Fruit fly (Drosophila melanogaster) whole organism, pupa: Measurements from ENCODE around the gene Chrac-16.

Source experiments
- CG10348 ChIP-seq: fragments of 200-800 bp; sonication (Bioruptor generic); IDR thresholded peaks from 2 replicates; pipeline ENCODE4 v1.3.6; 2022; ENCODE audit warnings: missing biosample characterization, missing genetic modification characterization
- CG12605 ChIP-seq: fragments of 200-800 bp; sonication (Bioruptor generic); IDR thresholded peaks from 2 replicates; pipeline ENCODE4 v1.3.6; 2022; ENCODE audit warnings: missing biosample characterization, missing genetic modification characterization
- CG13204 ChIP-seq: fragments of 200-800 bp; sonication (Bioruptor generic); optimal IDR thresholded peaks from 2 replicates; lab custom pipeline; 2018; ENCODE audit warnings: missing biosample characterization, mild to moderate bottlenecking, missing genetic modification characterization, moderate library complexity
- CG14655 ChIP-seq: fragments of 200-800 bp; sonication (Bioruptor generic); optimal IDR thresholded peaks from 3 replicates; lab custom pipeline; 2017; ENCODE audit warnings: mild to moderate bottlenecking, missing biosample characterization, missing genetic modification reagents, missing genetic modification characterization
- CG15710 ChIP-seq: fragments of 200-800 bp; sonication (Bioruptor generic); optimal IDR thresholded peaks from 2 replicates; lab custom pipeline; 2018; ENCODE audit warnings: missing biosample characterization, mild to moderate bottlenecking, missing genetic modification characterization, moderate library complexity
- CG17806 ChIP-seq: fragments of 200-800 bp; sonication (Bioruptor generic); optimal IDR thresholded peaks from 2 replicates; lab custom pipeline; 2018; ENCODE audit warnings: missing biosample characterization, mild to moderate bottlenecking, missing genetic modification characterization, moderate library complexity
- CG32121 ChIP-seq: fragments of 200-800 bp; sonication (Bioruptor generic); IDR thresholded peaks from 2 replicates; pipeline ENCODE4 v1.3.6; 2022; ENCODE audit warnings: missing biosample characterization, missing genetic modification characterization
- CG34367 ChIP-seq: fragments of 200-800 bp; sonication (Bioruptor generic); optimal IDR thresholded peaks from 2 replicates; lab custom pipeline; 2018; ENCODE audit warnings: missing biosample characterization, mild to moderate bottlenecking, missing genetic modification characterization
- CG4496 ChIP-seq: fragments of 200-800 bp; sonication (Bioruptor generic); IDR thresholded peaks from 3 replicates; pipeline ENCODE4 v1.3.6; 2022; ENCODE audit warnings: missing biosample characterization, missing genetic modification characterization
- CG8159 ChIP-seq: fragments of 200-800 bp; sonication (Bioruptor generic); optimal IDR thresholded peaks from 3 replicates; lab custom pipeline; 2018; ENCODE audit warnings: missing biosample characterization, mild to moderate bottlenecking, missing genetic modification characterization, moderate library complexity
- CG8301 ChIP-seq: fragments of 200-800 bp; sonication (Bioruptor generic); optimal IDR thresholded peaks from 2 replicates; lab custom pipeline; 2018; ENCODE audit warnings: missing biosample characterization, mild to moderate bottlenecking, missing genetic modification characterization
- CG9948 ChIP-seq: fragments of 200-800 bp; sonication (Bioruptor generic); optimal IDR thresholded peaks from 2 replicates; lab custom pipeline; 2018; ENCODE audit warnings: missing biosample characterization, mild to moderate bottlenecking, missing genetic modification characterization, moderate library complexity
- D1 ChIP-seq: fragments of 200-800 bp; sonication (Bioruptor generic); optimal IDR thresholded peaks from 2 replicates; lab custom pipeline; 2018; ENCODE audit warnings: missing biosample characterization, mild to moderate bottlenecking, missing genetic modification characterization, moderate library complexity
- EcR ChIP-seq: fragments of 200-800 bp; sonication (Bioruptor generic); optimal IDR thresholded peaks from 3 replicates; lab custom pipeline; 2019; ENCODE audit warnings: missing biosample characterization, missing genetic modification characterization, mild to moderate bottlenecking, moderate library complexity, missing genetic modification reagents
- Ets98B ChIP-seq: fragments of 200-800 bp; sonication (Bioruptor generic); IDR thresholded peaks from 2 replicates; pipeline ENCODE4 v1.3.6; 2022; ENCODE audit warnings: missing biosample characterization, missing genetic modification characterization
- Pif1A ChIP-seq: fragments of 200-800 bp; sonication (Bioruptor generic); optimal IDR thresholded peaks from 3 replicates; lab custom pipeline; 2016; ENCODE audit warnings: missing biosample characterization, missing genetic modification characterization
- Pif1B ChIP-seq: fragments of 200-800 bp; sonication (Bioruptor generic); optimal IDR thresholded peaks from 3 replicates; lab custom pipeline; 2016; ENCODE audit warnings: missing biosample characterization, missing genetic modification characterization
- Snoo ChIP-seq: fragments of 200-800 bp; sonication (Bioruptor generic); optimal IDR thresholded peaks from 3 replicates; lab custom pipeline; 2017; ENCODE audit warnings: missing biosample characterization, mild to moderate bottlenecking, missing genetic modification characterization, inconsistent platforms
- fd96Ca ChIP-seq: fragments of 200-800 bp; sonication (Bioruptor generic); IDR thresholded peaks from 3 replicates; pipeline ENCODE4 v1.3.6; 2022; ENCODE audit warnings: missing biosample characterization, missing genetic modification characterization
- gl ChIP-seq: fragments of 200-800 bp; sonication (Bioruptor generic); optimal IDR thresholded peaks from 2 replicates; lab custom pipeline; 2018; ENCODE audit warnings: missing biosample characterization, mild to moderate bottlenecking, missing genetic modification characterization
- rn ChIP-seq: fragments of 200-800 bp; sonication (Bioruptor generic); IDR thresholded peaks from 2 replicates; pipeline ENCODE4 v1.3.6; 2022; ENCODE audit warnings: missing biosample characterization, missing genetic modification characterization

The Chrac-16 gene

DNA sequence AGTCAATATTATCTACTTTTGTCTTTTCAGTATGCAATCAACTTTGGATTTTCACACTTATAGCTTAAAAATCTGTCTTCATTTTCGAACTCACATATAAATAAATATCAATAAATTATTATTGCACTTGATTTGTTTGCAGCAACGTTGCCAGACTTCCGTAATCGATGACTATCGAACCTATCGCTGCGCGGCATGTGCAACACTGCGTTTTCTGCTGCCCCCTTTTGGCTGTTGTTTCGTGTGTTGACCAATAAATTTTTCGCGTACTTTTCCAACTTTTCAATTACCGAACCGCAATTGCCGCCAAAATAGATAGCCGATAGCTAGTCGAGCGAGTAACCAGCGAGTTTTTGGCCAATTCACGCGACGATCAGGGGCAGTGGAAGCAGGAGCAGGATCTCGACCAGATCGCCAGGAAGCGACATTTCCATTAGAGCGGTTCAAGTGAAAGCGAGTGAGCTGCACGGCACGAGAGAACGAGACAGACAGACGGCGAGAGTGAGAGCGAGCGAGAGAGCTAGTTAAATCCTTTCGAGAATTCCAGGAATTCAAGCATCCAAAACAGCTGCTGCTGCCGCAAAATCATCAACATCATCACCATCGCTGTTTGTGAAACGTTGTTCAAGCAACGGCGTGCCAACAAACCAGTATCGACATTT is 810 bp upstream of the Chrac-16 start, which contains the start of gene Lsm12a:
Lsm12a (plus strand) TSS at position 201 of the 662 bp plus-strand sequence.
- TF ChIP-seq gl (tag; lab: Kevin White, UChicago) (no peak), CG14655 (no peak), EcR (GFP tag; lab: Kevin White, UChicago) (no peak), CG34367 (tag; lab: Kevin White, UChicago) (no peak), CG9948 (tag; lab: Kevin White, UChicago) (no peak), fd96Ca (GFP tag; lab: Robert Waterston, UW) (no peak), CG32121 (no peak), CG8159 (tag; lab: Kevin White, UChicago) (no peak), Snoo (tag; lab: Kevin White, UChicago) (no peak), CG8301 (tag; lab: Kevin White, UChicago) (no peak), CG4496 (GFP tag; lab: Robert Waterston, UW) (no peak)

DNA sequence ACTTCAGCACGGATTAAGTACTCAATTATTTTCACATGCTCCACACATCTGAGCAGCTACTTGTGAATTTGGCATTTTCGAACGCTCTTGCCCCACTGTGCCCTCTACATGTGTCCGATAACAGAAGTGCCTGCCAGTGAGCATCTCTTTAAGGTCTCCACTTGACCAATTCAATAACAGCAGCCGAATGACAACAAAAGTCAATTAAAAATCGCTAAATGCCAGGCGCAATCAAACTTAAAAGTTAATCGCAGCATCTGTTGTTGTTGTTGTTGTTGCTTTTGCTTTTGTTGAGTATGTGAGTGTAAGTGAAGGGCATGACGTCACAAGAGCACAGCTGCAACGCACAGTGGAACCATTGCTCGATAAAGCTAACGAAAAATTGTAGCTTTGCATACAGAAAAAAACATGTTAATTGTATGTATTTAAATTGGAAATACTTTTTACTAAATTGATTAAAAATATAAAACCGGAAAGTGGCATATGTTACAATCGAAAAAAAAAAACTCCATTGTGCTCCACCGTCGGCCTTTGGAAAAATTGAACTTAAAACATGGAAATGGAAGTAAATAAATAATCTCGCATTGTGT is 2.9 kb downstream of the Chrac-16 start:
- TF ChIP-seq Ets98B (peak; percentile 63), rn (GFP tag; lab: Robert Waterston, UW) (no peak), CG4496 (GFP tag; lab: Robert Waterston, UW) (0 out of 3 replicates have a peak, but pooled peaks have one; percentile 30), CG14655 (no peak), D1 (tag; lab: Kevin White, UChicago) (no peak), fd96Ca (GFP tag; lab: Robert Waterston, UW) (no peak), gl (tag; lab: Kevin White, UChicago) (peak; percentile 35), Pif1B (peak; percentile 77), CG8159 (tag; lab: Kevin White, UChicago) (peak; percentile 64), CG10348 (GFP tag; lab: Robert Waterston, UW) (no peak), CG32121 (peak; percentile 48), CG15710 (tag; lab: Kevin White, UChicago) (peak; percentile 45), CG9948 (tag; lab: Kevin White, UChicago) (peak; percentile 28), EcR (GFP tag; lab: Kevin White, UChicago) (peak; percentile 69), CG8301 (tag; lab: Kevin White, UChicago) (peak; percentile 20), Pif1A (GFP tag; lab: Kevin White, UChicago) (peak; percentile 70), CG12605 (GFP tag; lab: Robert Waterston, UW) (peak; percentile 52; the same call in 1 of the 2 replicates), CG17806 (tag; lab: Kevin White, UChicago) (peak; percentile 55), CG34367 (tag; lab: Kevin White, UChicago) (peak; percentile 37), CG13204 (GFP tag; lab: Kevin White, UChicago) (no peak), Snoo (tag; lab: Kevin White, UChicago) (peak; percentile 65)

DNA sequence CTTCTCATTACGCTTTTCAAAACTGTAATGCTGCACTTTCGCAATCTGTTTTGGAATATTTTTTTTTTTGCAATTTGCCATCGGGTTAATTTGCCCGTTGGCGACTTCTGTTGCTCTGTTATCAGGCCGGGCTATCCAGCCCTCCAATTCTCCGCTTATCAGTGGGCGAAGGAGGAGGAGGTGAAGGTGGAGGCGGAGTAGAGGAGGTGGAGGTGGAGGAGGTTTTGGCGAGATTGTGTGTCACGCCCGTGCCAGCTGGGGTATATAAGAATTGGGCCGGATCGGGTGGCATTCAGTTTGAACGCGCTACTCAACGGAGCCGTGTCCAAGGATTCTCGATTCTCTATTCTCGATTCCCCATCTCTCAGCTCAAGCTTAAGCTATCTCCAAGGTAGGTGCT is 3.6 kb downstream of the Chrac-16 start:
- TF ChIP-seq CG10348 (GFP tag; lab: Robert Waterston, UW) (no peak), CG12605 (GFP tag; lab: Robert Waterston, UW) (no peak)

DNA sequence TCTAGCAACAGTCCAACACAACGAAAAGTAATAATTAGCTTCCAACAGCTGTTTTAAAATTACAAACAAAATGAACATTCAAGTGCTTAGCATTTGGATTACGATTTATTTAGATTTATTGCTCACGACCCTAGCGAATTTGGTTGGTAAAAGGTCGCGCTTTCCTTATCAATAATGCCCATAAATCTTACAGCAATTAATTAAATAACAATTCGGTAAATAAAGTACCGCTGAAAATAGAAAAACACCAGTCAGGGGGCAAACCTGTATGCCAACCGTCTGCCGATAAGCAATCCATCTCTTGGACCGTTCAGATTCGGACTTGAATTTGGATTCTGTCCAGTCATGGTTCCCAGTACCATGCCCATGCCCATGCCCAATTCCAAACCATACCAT is 4.7 kb downstream of the Chrac-16 start:
- no peak for TF ChIP-seq CG12605 (GFP tag; lab: Robert Waterston, UW)
- no peak for TF ChIP-seq CG10348 (GFP tag; lab: Robert Waterston, UW)
- no peak for TF ChIP-seq CG34367 (tag; lab: Kevin White, UChicago)
- no peak for TF ChIP-seq CG9948 (tag; lab: Kevin White, UChicago)
- TF ChIP-seq CG4496 (GFP tag; lab: Robert Waterston, UW) = no peak
- TF ChIP-seq CG15710 (tag; lab: Kevin White, UChicago) = no peak
- TF ChIP-seq CG8301 (tag; lab: Kevin White, UChicago) = no peak
- TF ChIP-seq gl (tag; lab: Kevin White, UChicago) = no peak
- no peak for TF ChIP-seq Snoo (tag; lab: Kevin White, UChicago)
- TF ChIP-seq Pif1B = no peak
- no peak for TF ChIP-seq CG13204 (GFP tag; lab: Kevin White, UChicago)
- TF ChIP-seq fd96Ca (GFP tag; lab: Robert Waterston, UW) = no peak
- TF ChIP-seq D1 (tag; lab: Kevin White, UChicago) = no peak
- no peak for TF ChIP-seq EcR (GFP tag; lab: Kevin White, UChicago)
- no peak for TF ChIP-seq Ets98B
- TF ChIP-seq CG17806 (tag; lab: Kevin White, UChicago) = no peak
- no peak for TF ChIP-seq CG14655
- no peak for TF ChIP-seq CG32121
- no peak for TF ChIP-seq CG8159 (tag; lab: Kevin White, UChicago)

DNA sequence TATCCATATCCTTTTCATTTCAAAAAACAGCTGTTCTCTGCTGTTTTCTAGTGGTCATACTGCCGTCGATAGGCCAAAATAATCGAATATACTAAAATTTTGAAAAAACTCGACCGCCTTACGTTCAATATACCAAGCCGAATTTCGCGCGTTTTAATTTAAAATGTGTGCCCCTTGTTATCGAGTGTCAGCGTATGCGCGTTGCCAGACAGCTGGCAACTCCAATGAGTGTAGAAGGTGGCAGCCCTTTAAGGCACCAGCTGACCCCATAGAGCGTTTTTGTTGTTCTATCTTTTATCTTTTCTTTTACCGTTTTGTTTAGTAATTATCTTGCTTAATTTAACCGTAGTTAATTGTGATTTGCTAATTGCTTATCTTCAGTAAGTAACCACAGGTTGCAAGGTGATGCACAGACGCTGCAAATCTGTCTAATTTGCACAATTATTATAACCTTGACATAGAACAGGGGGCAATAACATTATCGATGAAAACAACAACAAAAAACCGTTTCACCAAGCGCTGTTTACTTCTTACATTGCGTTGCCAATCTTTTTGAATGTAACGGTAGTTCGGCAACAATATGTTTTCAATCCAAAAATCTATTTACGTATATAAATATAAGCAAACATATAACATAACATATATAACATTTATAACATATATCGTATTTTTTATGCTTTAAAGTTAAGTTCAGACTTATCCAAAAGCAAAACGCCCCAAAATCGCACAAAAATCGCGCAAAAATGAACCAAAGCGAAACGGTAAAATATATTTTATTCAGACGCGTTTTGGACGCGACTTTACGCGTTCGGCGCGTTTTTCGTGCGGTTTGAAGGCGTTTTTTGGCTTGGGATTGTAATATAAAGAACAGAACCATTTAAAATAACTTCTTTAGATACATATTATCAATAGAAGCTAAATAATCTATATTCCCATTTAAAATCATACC is 5.3 kb downstream of the Chrac-16 start, which contains the start of the genes CG1492 and regucalcin:
CG1492 (minus strand) TSS at position 63 of the 949 bp plus-strand sequence.
regucalcin (plus strand) TSS at position 229 of the 949 bp plus-strand sequence.
- no peak for TF ChIP-seq Pif1A (GFP tag; lab: Kevin White, UChicago)
- peak; percentile 98 for TF ChIP-seq EcR (GFP tag; lab: Kevin White, UChicago)
